Worm (Caenorhabditis elegans): ENCODE data around the gene erfa-3.

DNA sequence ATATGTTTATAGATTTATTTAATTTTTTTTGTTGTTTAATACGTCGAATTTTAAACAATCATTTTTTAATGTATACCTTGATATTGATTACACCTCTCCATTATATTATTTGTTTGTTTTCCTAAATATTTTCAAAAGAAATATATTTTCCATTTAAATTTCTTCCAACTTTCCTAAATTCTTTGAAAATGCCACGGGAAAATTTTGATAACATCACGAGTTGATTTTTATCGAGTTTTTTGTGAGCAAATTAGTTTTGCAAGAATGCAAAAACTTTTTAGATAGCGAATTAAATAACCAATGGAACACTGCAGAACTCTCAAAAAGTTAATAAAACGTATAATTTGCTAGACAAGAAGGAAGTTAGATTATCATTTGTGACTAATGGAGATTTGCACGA lies 45.1 kb upstream of the erfa-3 start, which contains the start of gene srg-42:
- TF ChIP-seq fkh-10 (GFP tag; optimal IDR thresholded peaks at IDR 0.05) = no peak
- no peak for TF ChIP-seq unc-3 (GFP tag; conservative IDR thresholded peaks at IDR 0.05)
- no peak for TF ChIP-seq unc-3 (tag; optimal IDR thresholded peaks at IDR 0.05)
- no peak for TF ChIP-seq tbx-2 (tag; optimal IDR thresholded peaks at IDR 0.05)
- TF ChIP-seq K02D7.2 (tag; optimal IDR thresholded peaks at IDR 0.05) = no peak
